Worm (Caenorhabditis elegans): Measurements from ENCODE around the gene K06H7.2.

K06H7.2 gene

ce11 chrIII:8106476-8106875 lies 13.1 kb downstream of the K06H7.2 start:
- TF ChIP-seq tbx-11 (GFP tag; IDR thresholded peaks at IDR 0.05) (peak; percentile 77), ceh-13 (GFP tag; optimal IDR thresholded peaks at IDR 0.05) (peak; percentile 64), scrt-1 (GFP tag; IDR thresholded peaks at IDR 0.05) (peak; percentile 88), hmbx-1 (tag; optimal IDR thresholded peaks at IDR 0.05) (peak; percentile 27), F13C5.2 (tag; optimal IDR thresholded peaks at IDR 0.05) (peak; percentile 80), hnd-1 (tag; optimal IDR thresholded peaks at IDR 0.05) (peak; percentile 66), flt-1 (GFP tag; IDR thresholded peaks at IDR 0.05) (peak; percentile 86), aly-1 (tag; optimal IDR thresholded peaks at IDR 0.05) (peak; percentile 88), ama-1 (optimal IDR thresholded peaks at IDR 0.05) (no peak), ceh-36 (tag; optimal IDR thresholded peaks at IDR 0.05) (peak; percentile 75), sea-1 (GFP tag; conservative IDR thresholded peaks at IDR 0.05) (peak; percentile 88), B0310.2 (tag; optimal IDR thresholded peaks at IDR 0.05) (peak; percentile 79), ets-7 (tag; optimal IDR thresholded peaks at IDR 0.05) (peak; percentile 50), tbx-37 (GFP tag; conservative IDR thresholded peaks at IDR 0.05) (peak; percentile 67), hmg-4 (GFP tag; optimal IDR thresholded peaks at IDR 0.05) (peak; percentile 92), pes-1 (GFP tag; IDR thresholded peaks at IDR 0.05) (peak; percentile 91), tra-4 (tag; optimal IDR thresholded peaks at IDR 0.05) (peak; percentile 51)

ce11 chrIII:8108490-8108889 lies 15.1 kb downstream of the K06H7.2 start, which contains the start of gene C14B9.3:
C14B9.3 (plus strand) TSS chrIII:8108790.
- TF ChIP-seq tbx-37 (GFP tag; conservative IDR thresholded peaks at IDR 0.05) (no peak), flt-1 (GFP tag; IDR thresholded peaks at IDR 0.05) (no peak), ceh-36 (tag; optimal IDR thresholded peaks at IDR 0.05) (no peak), sea-1 (GFP tag; conservative IDR thresholded peaks at IDR 0.05) (no peak), pes-1 (GFP tag; IDR thresholded peaks at IDR 0.05) (no peak), ama-1 (optimal IDR thresholded peaks at IDR 0.05) (no peak), tra-4 (tag; optimal IDR thresholded peaks at IDR 0.05) (no peak), B0310.2 (tag; optimal IDR thresholded peaks at IDR 0.05) (no peak), hnd-1 (tag; optimal IDR thresholded peaks at IDR 0.05) (no peak), F13C5.2 (tag; optimal IDR thresholded peaks at IDR 0.05) (no peak), scrt-1 (GFP tag; IDR thresholded peaks at IDR 0.05) (no peak), hmbx-1 (tag; optimal IDR thresholded peaks at IDR 0.05) (no peak)

- peak; percentile 90 for TF ChIP-seq aly-1 (tag; optimal IDR thresholded peaks at IDR 0.05)
- peak; percentile 89 for TF ChIP-seq scrt-1 (GFP tag; IDR thresholded peaks at IDR 0.05)
- TF ChIP-seq hnd-1 (tag; optimal IDR thresholded peaks at IDR 0.05), result peak; percentile 68
- peak; percentile 57 for TF ChIP-seq hmbx-1 (tag; optimal IDR thresholded peaks at IDR 0.05)
- peak; percentile 89 for TF ChIP-seq tbx-11 (GFP tag; IDR thresholded peaks at IDR 0.05)
- TF ChIP-seq ama-1 (optimal IDR thresholded peaks at IDR 0.05), result no peak
- TF ChIP-seq tra-4 (tag; optimal IDR thresholded peaks at IDR 0.05), result peak; percentile 70
- TF ChIP-seq ets-7 (tag; optimal IDR thresholded peaks at IDR 0.05), result peak; percentile 70
- TF ChIP-seq tbx-37 (GFP tag; conservative IDR thresholded peaks at IDR 0.05), result peak; percentile 83
- peak; percentile 91 for TF ChIP-seq sea-1 (GFP tag; conservative IDR thresholded peaks at IDR 0.05)
- TF ChIP-seq pes-1 (GFP tag; IDR thresholded peaks at IDR 0.05), result peak; percentile 95
- peak; percentile 90 for TF ChIP-seq F13C5.2 (tag; optimal IDR thresholded peaks at IDR 0.05)
- peak; percentile 87 for TF ChIP-seq ceh-13 (GFP tag; optimal IDR thresholded peaks at IDR 0.05)
- peak; percentile 93 for TF ChIP-seq flt-1 (GFP tag; IDR thresholded peaks at IDR 0.05)
- peak; percentile 93 for TF ChIP-seq hmg-4 (GFP tag; optimal IDR thresholded peaks at IDR 0.05)
- TF ChIP-seq ceh-36 (tag; optimal IDR thresholded peaks at IDR 0.05), result peak; percentile 89
- peak; percentile 90 for TF ChIP-seq B0310.2 (tag; optimal IDR thresholded peaks at IDR 0.05)
These were observed 16.2 kb downstream of the K06H7.2 start for ce11 chrIII:8109459-8110057.

- no peak for TF ChIP-seq ceh-13 (GFP tag; optimal IDR thresholded peaks at IDR 0.05)
- no peak for TF ChIP-seq F13C5.2 (tag; optimal IDR thresholded peaks at IDR 0.05)
- no peak for TF ChIP-seq ceh-36 (tag; optimal IDR thresholded peaks at IDR 0.05)
- TF ChIP-seq flt-1 (GFP tag; IDR thresholded peaks at IDR 0.05), result no peak
- TF ChIP-seq tbx-11 (GFP tag; IDR thresholded peaks at IDR 0.05), result no peak
- no peak for TF ChIP-seq sea-1 (GFP tag; conservative IDR thresholded peaks at IDR 0.05)
These were observed 18.0 kb downstream of the K06H7.2 start for ce11 chrIII:8111347-8111746.

ce11 chrIII:8115877-8116276 lies 22.5 kb downstream of the K06H7.2 start:
- TF ChIP-seq aly-1 (tag; optimal IDR thresholded peaks at IDR 0.05), result no peak
- TF ChIP-seq scrt-1 (GFP tag; IDR thresholded peaks at IDR 0.05), result no peak
- TF ChIP-seq tbx-11 (GFP tag; IDR thresholded peaks at IDR 0.05), result no peak
- TF ChIP-seq hmbx-1 (tag; optimal IDR thresholded peaks at IDR 0.05), result no peak
- no peak for TF ChIP-seq hnd-1 (tag; optimal IDR thresholded peaks at IDR 0.05)
- TF ChIP-seq B0310.2 (tag; optimal IDR thresholded peaks at IDR 0.05), result no peak
- TF ChIP-seq pes-1 (GFP tag; IDR thresholded peaks at IDR 0.05), result no peak
- no peak for TF ChIP-seq tra-4 (tag; optimal IDR thresholded peaks at IDR 0.05)
- TF ChIP-seq ama-1 (optimal IDR thresholded peaks at IDR 0.05), result no peak
- TF ChIP-seq sea-1 (GFP tag; conservative IDR thresholded peaks at IDR 0.05), result no peak
- no peak for TF ChIP-seq flt-1 (GFP tag; IDR thresholded peaks at IDR 0.05)
- TF ChIP-seq tbx-37 (GFP tag; conservative IDR thresholded peaks at IDR 0.05), result no peak
- TF ChIP-seq F13C5.2 (tag; optimal IDR thresholded peaks at IDR 0.05), result no peak
- no peak for TF ChIP-seq hmg-4 (GFP tag; optimal IDR thresholded peaks at IDR 0.05)
- no peak for TF ChIP-seq ceh-13 (GFP tag; optimal IDR thresholded peaks at IDR 0.05)
- no peak for TF ChIP-seq ceh-36 (tag; optimal IDR thresholded peaks at IDR 0.05)
- no peak for TF ChIP-seq ets-7 (tag; optimal IDR thresholded peaks at IDR 0.05)

- no peak for TF ChIP-seq hmg-4 (GFP tag; optimal IDR thresholded peaks at IDR 0.05)
These were observed 23.8 kb downstream of the K06H7.2 start for ce11 chrIII:8117155-8117554.

- no peak for TF ChIP-seq flt-1 (GFP tag; IDR thresholded peaks at IDR 0.05)
- TF ChIP-seq scrt-1 (GFP tag; IDR thresholded peaks at IDR 0.05), result no peak
- TF ChIP-seq ceh-13 (GFP tag; optimal IDR thresholded peaks at IDR 0.05), result no peak
- TF ChIP-seq ceh-36 (tag; optimal IDR thresholded peaks at IDR 0.05), result no peak
- TF ChIP-seq sea-1 (GFP tag; conservative IDR thresholded peaks at IDR 0.05), result no peak
- no peak for TF ChIP-seq hnd-1 (tag; optimal IDR thresholded peaks at IDR 0.05)
- TF ChIP-seq F13C5.2 (tag; optimal IDR thresholded peaks at IDR 0.05), result no peak
These were observed 27.8 kb downstream of the K06H7.2 start, which contains the start of gene gei-8 for ce11 chrIII:8121132-8121531. gei-8 (minus strand) TSS chrIII:8121232.
